Worm (Caenorhabditis elegans) whole organism, L4/young adult: Measurements from ENCODE around the gene nhr-21.

Experiments
- W03F9.2 ChIP-seq: fragments of 150-350 bp; optimal IDR thresholded peaks from 2 replicates; lab custom pipeline; 2014; ENCODE audit warnings: missing biosample characterization, missing genetic modification characterization
- dao-5 ChIP-seq: sonication (generic microtip); optimal IDR thresholded peaks from 2 replicates; lab custom pipeline; 2016; ENCODE audit warnings: missing genotype, missing genetic modification characterization, moderate library complexity, missing compliant biosample characterization
- him-1 ChIP-seq: sonication (generic microtip); optimal IDR thresholded peaks from 2 replicates; lab custom pipeline; 2016; ENCODE audit warnings: missing genotype, missing genetic modification reagents, missing genetic modification characterization, missing compliant biosample characterization

ce11 chrII:7299042-7299441, 40.0 kb upstream of the nhr-21 start, which contains the start of gene C30G12.1:
- TF ChIP-seq dao-5 (tag; lab: Kevin White, UChicago) (no peak), him-1 (tag; lab: Kevin White, UChicago) (no peak), W03F9.2 (tag; lab: Kevin White, UChicago) (no peak)
